Worm (Caenorhabditis elegans): ENCODE data around the gene bcas-2.

The bcas-2 gene

DNA sequence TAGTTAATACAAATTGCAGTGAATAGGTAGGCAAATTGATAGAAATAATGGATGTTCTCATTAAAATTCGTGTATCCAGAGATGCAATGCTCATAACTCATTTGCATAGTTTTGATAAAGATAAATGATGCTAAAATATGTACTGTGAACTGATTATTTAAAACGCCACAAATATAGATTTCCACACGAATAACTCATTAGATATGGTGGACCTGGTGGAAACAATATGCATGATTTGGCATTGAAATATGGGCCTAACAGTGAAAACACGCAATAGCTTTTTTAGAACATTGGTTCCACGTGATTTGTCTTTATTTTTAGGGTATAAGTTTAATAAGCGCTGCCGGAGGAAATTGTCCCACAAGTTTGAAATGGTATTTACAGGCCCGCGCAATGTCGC is 24.6 kb upstream of the bcas-2 start, which contains the start of gene srg-3:
srg-3 (minus strand) TSS at position 101 of the 400 bp plus-strand sequence.
- TF ChIP-seq mml-1 (tag; optimal IDR thresholded peaks at IDR 0.05): no peak

DNA sequence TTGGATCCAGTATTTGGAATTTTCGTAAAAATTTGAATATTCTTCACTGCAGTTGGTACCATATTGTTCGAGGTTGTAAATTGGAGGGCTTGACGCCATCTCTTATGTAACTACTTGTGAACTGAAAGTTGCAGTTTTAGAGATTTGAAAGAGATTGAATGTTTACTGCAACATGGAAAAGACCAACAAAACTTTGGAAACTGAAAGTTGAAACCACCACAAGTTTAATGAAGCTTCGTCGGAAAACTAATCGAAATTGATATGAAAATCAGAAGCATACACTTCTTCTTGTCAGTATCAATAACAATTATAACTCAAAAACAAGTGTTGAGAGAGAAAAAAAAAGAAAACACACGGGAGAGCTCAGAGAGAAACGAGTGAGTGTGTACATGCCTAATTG is 22.4 kb upstream of the bcas-2 start, which contains the start of gene srg-7:
srg-7 (minus strand) TSS at position 101 of the 400 bp plus-strand sequence.
- TF ChIP-seq ceh-82 (tag; optimal IDR thresholded peaks at IDR 0.05): no peak
- no peak for TF ChIP-seq ztf-4 (tag; optimal IDR thresholded peaks at IDR 0.05)
- no peak for TF ChIP-seq nhr-25 (tag; optimal IDR thresholded peaks at IDR 0.05)
- TF ChIP-seq hmg-11 (tag; optimal IDR thresholded peaks at IDR 0.05): no peak
- no peak for TF ChIP-seq egl-5 (tag; optimal IDR thresholded peaks at IDR 0.05)

ce11 chrIII:6265911-6266310 is 20.3 kb upstream of the bcas-2 start, which contains the start of gene srg-6:
srg-6 (minus strand) TSS chrIII:6266011.
- TF ChIP-seq nhr-67 (tag; optimal IDR thresholded peaks at IDR 0.05) (no peak), ceh-82 (tag; optimal IDR thresholded peaks at IDR 0.05) (no peak), ceh-9 (tag; optimal IDR thresholded peaks at IDR 0.05) (no peak), ceh-28 (tag; optimal IDR thresholded peaks at IDR 0.05) (no peak), nhr-43 (tag; optimal IDR thresholded peaks at IDR 0.05; ENCODE audit: poor library complexity, severe bottlenecking) (no peak), skn-1 (tag; optimal IDR thresholded peaks at IDR 0.05) (no peak), nhr-76 (tag; optimal IDR thresholded peaks at IDR 0.05) (no peak), nhr-25 (tag; optimal IDR thresholded peaks at IDR 0.05) (no peak)

ce11 chrIII:6264447-6264846 is 18.8 kb upstream of the bcas-2 start, which contains the start of gene srg-5:
srg-5 (minus strand) TSS chrIII:6264547.
- TF ChIP-seq nhr-76 (tag; optimal IDR thresholded peaks at IDR 0.05) (no peak), jun-1 (tag; optimal IDR thresholded peaks at IDR 0.05) (no peak), nhr-23 (tag; optimal IDR thresholded peaks at IDR 0.05) (no peak), ama-1 (optimal IDR thresholded peaks at IDR 0.05) (no peak), unc-62 (GFP tag; optimal IDR thresholded peaks at IDR 0.05) (no peak), pqm-1 (tag; optimal IDR thresholded peaks at IDR 0.05) (no peak)

- TF ChIP-seq nhr-237 (tag; optimal IDR thresholded peaks at IDR 0.05) (no peak), ceh-9 (tag; optimal IDR thresholded peaks at IDR 0.05) (no peak), R02D3.7 (tag; optimal IDR thresholded peaks at IDR 0.05) (no peak), nhr-23 (tag; optimal IDR thresholded peaks at IDR 0.05) (no peak), lin-39 (tag; optimal IDR thresholded peaks at IDR 0.05) (no peak), zag-1 (tag; optimal IDR thresholded peaks at IDR 0.05) (no peak), hmg-11 (tag; optimal IDR thresholded peaks at IDR 0.05) (no peak), nhr-43 (tag; optimal IDR thresholded peaks at IDR 0.05; ENCODE audit: poor library complexity, severe bottlenecking) (no peak), ZK546.5 (tag; optimal IDR thresholded peaks at IDR 0.05) (no peak), pha-4 (tag; optimal IDR thresholded peaks at IDR 0.05) (no peak), nfya-1 (tag; optimal IDR thresholded peaks at IDR 0.05; ENCODE audit: insufficient read depth) (no peak), unc-62 (GFP tag; optimal IDR thresholded peaks at IDR 0.05) (no peak), nhr-67 (tag; optimal IDR thresholded peaks at IDR 0.05) (no peak)
Measured at ce11 chrIII:6261985-6262384, 16.4 kb upstream of the bcas-2 start, which contains the start of gene srg-4. srg-4 (minus strand) TSS chrIII:6262085.

ce11 chrIII:6260115-6260514 is 14.5 kb upstream of the bcas-2 start, which contains the start of gene srg-2:
srg-2 (minus strand) TSS chrIII:6260215.
- no peak for TF ChIP-seq nhr-76 (tag; optimal IDR thresholded peaks at IDR 0.05)
- TF ChIP-seq nhr-237 (tag; optimal IDR thresholded peaks at IDR 0.05): no peak
- TF ChIP-seq ceh-82 (tag; optimal IDR thresholded peaks at IDR 0.05): no peak
- no peak for TF ChIP-seq eor-1 (tag; optimal IDR thresholded peaks at IDR 0.05)
- TF ChIP-seq fkh-10 (GFP tag; optimal IDR thresholded peaks at IDR 0.05): no peak
- TF ChIP-seq ceh-9 (tag; optimal IDR thresholded peaks at IDR 0.05): no peak
- TF ChIP-seq zag-1 (tag; optimal IDR thresholded peaks at IDR 0.05): no peak
- no peak for TF ChIP-seq sea-2 (GFP tag; optimal IDR thresholded peaks at IDR 0.05)
- TF ChIP-seq snpc-4 (tag; optimal IDR thresholded peaks at IDR 0.05): no peak
- TF ChIP-seq pqm-1 (tag; optimal IDR thresholded peaks at IDR 0.05): no peak
- no peak for TF ChIP-seq nhr-77 (tag; optimal IDR thresholded peaks at IDR 0.05)
- TF ChIP-seq nhr-25 (tag; optimal IDR thresholded peaks at IDR 0.05): no peak
- TF ChIP-seq skn-1 (tag; optimal IDR thresholded peaks at IDR 0.05): no peak
- TF ChIP-seq nhr-23 (tag; optimal IDR thresholded peaks at IDR 0.05): no peak
- TF ChIP-seq nhr-11 (tag; optimal IDR thresholded peaks at IDR 0.05): no peak
- no peak for TF ChIP-seq unc-62 (GFP tag; optimal IDR thresholded peaks at IDR 0.05)
- no peak for TF ChIP-seq ztf-11 (tag; optimal IDR thresholded peaks at IDR 0.05)
- TF ChIP-seq nhr-43 (tag; optimal IDR thresholded peaks at IDR 0.05; ENCODE audit: poor library complexity, severe bottlenecking): no peak
- TF ChIP-seq R02D3.7 (tag; optimal IDR thresholded peaks at IDR 0.05): no peak
